Fruit fly (Drosophila melanogaster) whole organism, embryonic: ENCODE measurements around the gene Tao.

Experiments used
- Adf1 ChIP-seq: fragments of 200-800 bp; sonication (Bioruptor generic); IDR thresholded peaks from 2 replicates; pipeline ENCODE4 v1.3.6; 2022; ENCODE audit warnings: missing biosample characterization, missing genetic modification characterization
- Asciz ChIP-seq: fragments of 200-800 bp; sonication (Bioruptor generic); optimal IDR thresholded peaks from 2 replicates; lab custom pipeline; 2017; ENCODE audit warnings: missing biosample characterization, mild to moderate bottlenecking, missing genetic modification characterization, missing genetic modification reagents
- CG10565 ChIP-seq: fragments of 200-800 bp; sonication (Bioruptor generic); optimal IDR thresholded peaks from 3 replicates; lab custom pipeline; 2016; ENCODE audit warnings: missing biosample characterization, mild to moderate bottlenecking, missing genetic modification characterization
- CG11247 ChIP-seq: fragments of 200-800 bp; sonication (Bioruptor generic); IDR thresholded peaks from 2 replicates; pipeline ENCODE4 v1.3.6; 2022; ENCODE audit warnings: missing biosample characterization, missing genetic modification characterization
- CG11398 ChIP-seq: fragments of 200-800 bp; sonication (Bioruptor generic); optimal IDR thresholded peaks from 2 replicates; lab custom pipeline; 2016; ENCODE audit warnings: missing biosample characterization, missing genetic modification characterization
- CG11560 ChIP-seq: fragments of 200-800 bp; sonication (Bioruptor generic); IDR thresholded peaks from 3 replicates; pipeline ENCODE4 v1.3.6; 2022; ENCODE audit warnings: missing biosample characterization, missing genetic modification characterization
- CG12219 ChIP-seq: fragments of 200-800 bp; sonication (Bioruptor generic); optimal IDR thresholded peaks from 3 replicates; lab custom pipeline; 2018; ENCODE audit warnings: missing biosample characterization, mild to moderate bottlenecking, missing genetic modification characterization
- CG1233 ChIP-seq: fragments of 200-800 bp; sonication (Bioruptor generic); optimal IDR thresholded peaks from 4 replicates; lab custom pipeline; 2018; ENCODE audit warnings: missing biosample characterization, mild to moderate bottlenecking, missing genetic modification characterization
- CG14014 ChIP-seq: fragments of 200-800 bp; sonication (Bioruptor generic); IDR thresholded peaks from 2 replicates; pipeline ENCODE4 v1.3.6; 2022; ENCODE audit warnings: missing biosample characterization, missing genetic modification characterization
- CG15696 ChIP-seq: fragments of 200-800 bp; sonication (Bioruptor generic); optimal IDR thresholded peaks from 2 replicates; lab custom pipeline; 2019; ENCODE audit warnings: missing biosample characterization, mild to moderate bottlenecking, missing genetic modification characterization, moderate library complexity
- CG16863 ChIP-seq: fragments of 200-800 bp; sonication (Bioruptor generic); optimal IDR thresholded peaks from 3 replicates; lab custom pipeline; 2016; ENCODE audit warnings: missing biosample characterization, missing genetic modification characterization
- CG17568 ChIP-seq: fragments of 200-800 bp; sonication (Bioruptor generic); optimal IDR thresholded peaks from 2 replicates; lab custom pipeline; 2018; ENCODE audit warnings: missing biosample characterization, mild to moderate bottlenecking, missing genetic modification characterization, moderate library complexity
- CG18262 ChIP-seq: fragments of 200-800 bp; optimal IDR thresholded peaks from 3 replicates; lab custom pipeline; 2019; ENCODE audit warnings: missing biosample characterization, mild to moderate bottlenecking, missing genetic modification characterization, moderate library complexity
- CG3163 ChIP-seq: fragments of 200-800 bp; sonication (Bioruptor generic); optimal IDR thresholded peaks from 3 replicates; lab custom pipeline; 2016; ENCODE audit warnings: missing biosample characterization, missing genetic modification characterization
- CG3847 ChIP-seq: fragments of 200-800 bp; sonication (Bioruptor generic); IDR thresholded peaks from 2 replicates; pipeline ENCODE4 v1.3.6; 2022; ENCODE audit warnings: missing biosample characterization, missing genetic modification characterization
- CG5180 ChIP-seq: fragments of 200-800 bp; sonication (Bioruptor generic); optimal IDR thresholded peaks from 3 replicates; lab custom pipeline; 2017; ENCODE audit warnings: missing biosample characterization, missing genetic modification characterization, mild to moderate bottlenecking, moderate library complexity, missing genetic modification reagents
- CG7786 ChIP-seq: fragments of 200-800 bp; sonication (Bioruptor generic); optimal IDR thresholded peaks from 2 replicates; lab custom pipeline; 2016; ENCODE audit warnings: missing biosample characterization, missing genetic modification characterization
- CG9727 ChIP-seq: fragments of 200-800 bp; sonication (Bioruptor generic); optimal IDR thresholded peaks from 3 replicates; lab custom pipeline; 2017; ENCODE audit warnings: missing biosample characterization, mild to moderate bottlenecking, missing genetic modification characterization
- CHES-1-like ChIP-seq: fragments of 200-800 bp; sonication (Bioruptor generic); optimal IDR thresholded peaks from 2 replicates; lab custom pipeline; 2016; ENCODE audit warnings: missing biosample characterization, missing genetic modification characterization
- CrebB ChIP-seq: fragments of 200-800 bp; sonication (Bioruptor generic); optimal IDR thresholded peaks from 3 replicates; lab custom pipeline; 2018; ENCODE audit warnings: missing biosample characterization, mild to moderate bottlenecking, missing genetic modification characterization
- Drgx ChIP-seq: fragments of 200-800 bp; sonication (Bioruptor generic); IDR thresholded peaks from 2 replicates; pipeline ENCODE4 v1.3.6; 2022; ENCODE audit warnings: missing biosample characterization, missing genetic modification characterization
- Fer1 ChIP-seq: fragments of 200-800 bp; sonication (Bioruptor generic); optimal IDR thresholded peaks from 2 replicates; lab custom pipeline; 2017; ENCODE audit warnings: missing biosample characterization, mild to moderate bottlenecking, missing genetic modification characterization
- MESR4 ChIP-seq: fragments of 200-800 bp; sonication (Bioruptor generic); optimal IDR thresholded peaks from 2 replicates; lab custom pipeline; 2018; ENCODE audit warnings: missing biosample characterization, mild to moderate bottlenecking, missing genetic modification characterization, moderate library complexity
- Side ChIP-seq: fragments of 200-800 bp; sonication (Bioruptor generic); optimal IDR thresholded peaks from 2 replicates; lab custom pipeline; 2016; ENCODE audit warnings: missing biosample characterization, missing genetic modification characterization
- Sry-β ChIP-seq: fragments of 200-800 bp; sonication (Bioruptor generic); optimal IDR thresholded peaks from 2 replicates; lab custom pipeline; 2018; ENCODE audit warnings: missing biosample characterization, mild to moderate bottlenecking, missing genetic modification characterization, moderate library complexity
- Ssrp ChIP-seq: fragments of 200-800 bp; sonication (Bioruptor generic); optimal IDR thresholded peaks from 2 replicates; lab custom pipeline; 2018; ENCODE audit warnings: missing biosample characterization, mild to moderate bottlenecking, missing genetic modification characterization, moderate library complexity
- Vsx1 ChIP-seq: fragments of 200-800 bp; sonication (Bioruptor generic); optimal IDR thresholded peaks from 2 replicates; lab custom pipeline; 2017; ENCODE audit warnings: missing biosample characterization, mild to moderate bottlenecking, missing genetic modification characterization, missing genetic modification reagents
- YL-1 ChIP-seq: fragments of 200-800 bp; sonication (Bioruptor generic); optimal IDR thresholded peaks from 3 replicates; lab custom pipeline; 2017; ENCODE audit warnings: missing biosample characterization, mild to moderate bottlenecking, missing genetic modification characterization
- bcd ChIP-seq: fragments of 200-800 bp; sonication (Bioruptor generic); optimal IDR thresholded peaks from 2 replicates; lab custom pipeline; 2017; ENCODE audit warnings: missing biosample characterization, mild to moderate bottlenecking, missing genetic modification characterization
- bsh ChIP-seq, 2 experiments: fragments of 200-800 bp; sonication (Bioruptor generic); optimal IDR thresholded peaks; 2 replicates each; lab custom pipeline; 2017 to 2018; ENCODE audit warnings: mild to moderate bottlenecking in 2 of 2, missing biosample characterization in 2 of 2, missing genetic modification characterization in 2 of 2, moderate library complexity in 1 of 2
- btn ChIP-seq: fragments of 200-800 bp; sonication (Bioruptor generic); optimal IDR thresholded peaks from 2 replicates; lab custom pipeline; 2016; ENCODE audit warnings: missing biosample characterization, missing genetic modification characterization
- chif ChIP-seq, 2 experiments: fragments of 200-800 bp; sonication (Bioruptor generic); optimal IDR thresholded peaks; 3 replicates each; lab custom pipeline; 2016; ENCODE audit warnings: missing biosample characterization in 2 of 2, missing genetic modification characterization in 2 of 2
- crc ChIP-seq: fragments of 200-800 bp; sonication (Bioruptor generic); optimal IDR thresholded peaks from 2 replicates; lab custom pipeline; 2016; ENCODE audit warnings: missing biosample characterization, missing genetic modification characterization
- dysf ChIP-seq: fragments of 200-800 bp; sonication (Bioruptor generic); IDR thresholded peaks from 3 replicates; pipeline ENCODE4 v1.3.6; 2022; ENCODE audit warnings: missing biosample characterization, missing genetic modification characterization
- fd96Cb ChIP-seq: fragments of 200-800 bp; sonication (Bioruptor generic); optimal IDR thresholded peaks from 2 replicates; lab custom pipeline; 2018; ENCODE audit warnings: missing biosample characterization, mild to moderate bottlenecking, missing genetic modification characterization, moderate library complexity
- gsb-n ChIP-seq: fragments of 200-800 bp; sonication (Bioruptor generic); optimal IDR thresholded peaks from 3 replicates; lab custom pipeline; 2018; ENCODE audit warnings: missing biosample characterization, mild to moderate bottlenecking, missing genetic modification characterization
- hth ChIP-seq: fragments of >200 bp; optimal IDR thresholded peaks from 2 replicates; lab custom pipeline; 2017; ENCODE audit warnings: inconsistent platforms
- inv ChIP-seq: fragments of 200-800 bp; sonication (Bioruptor generic); IDR thresholded peaks from 2 replicates; pipeline ENCODE4 v1.3.6; 2022; ENCODE audit warnings: missing biosample characterization, missing genetic modification characterization; ENCODE audit not compliant: partially characterized antibody
- klu ChIP-seq: fragments of 200-800 bp; sonication (Bioruptor generic); IDR thresholded peaks from 2 replicates; pipeline ENCODE4 v1.3.6; 2022; ENCODE audit warnings: missing biosample characterization, missing genetic modification characterization
- lbe ChIP-seq: fragments of 200-800 bp; sonication (Bioruptor generic); optimal IDR thresholded peaks from 2 replicates; lab custom pipeline; 2016; ENCODE audit warnings: missing biosample characterization, mild to moderate bottlenecking, missing genetic modification characterization
- lmd ChIP-seq: fragments of 200-800 bp; sonication (Bioruptor generic); IDR thresholded peaks from 2 replicates; pipeline ENCODE4 v1.3.6; 2022; ENCODE audit warnings: missing biosample characterization, missing genetic modification characterization
- lov ChIP-seq, 2 experiments: fragments of 200-800 bp in 1 of 2; fragments of >200 bp in 1 of 2; sonication (Bioruptor generic) in 1 of 2; IDR thresholded peaks in 1 of 2; optimal IDR thresholded peaks in 1 of 2; 2 replicates in 1 of 2; 3 replicates in 1 of 2; pipeline versions ENCODE4 v1.3.6 to Lab custom; 2017 to 2022; ENCODE audit warnings: missing biosample characterization in 1 of 2, missing genetic modification characterization in 1 of 2
- mam ChIP-seq: fragments of 200-800 bp; sonication (Bioruptor generic); optimal IDR thresholded peaks from 3 replicates; lab custom pipeline; 2016; ENCODE audit warnings: missing biosample characterization, missing genetic modification characterization
- pho ChIP-seq: fragments of 200-800 bp; sonication (Bioruptor generic); optimal IDR thresholded peaks from 2 replicates; lab custom pipeline; 2016; ENCODE audit warnings: missing biosample characterization, missing genetic modification characterization
- sc ChIP-seq, 3 experiments: fragments of >200 bp in 2 of 3; fragments of 200-800 bp in 1 of 3; sonication (Bioruptor generic) in 1 of 3; optimal IDR thresholded peaks; 2 replicates in 2 of 3; 3 replicates in 1 of 3; lab custom pipeline; 2017; ENCODE audit warnings: mild to moderate bottlenecking in 1 of 3, missing biosample characterization in 1 of 3, missing genetic modification characterization in 1 of 3, missing genetic modification reagents in 1 of 3
- stwl ChIP-seq: fragments of 200-800 bp; sonication (Bioruptor generic); optimal IDR thresholded peaks from 3 replicates; lab custom pipeline; 2018; ENCODE audit warnings: missing biosample characterization, mild to moderate bottlenecking, missing genetic modification characterization, moderate library complexity
- sug ChIP-seq: fragments of 200-800 bp; optimal IDR thresholded peaks from 2 replicates; lab custom pipeline; 2019; ENCODE audit warnings: missing biosample characterization, mild to moderate bottlenecking, missing genetic modification characterization, moderate library complexity
- tna ChIP-seq: fragments of 200-800 bp; sonication (Bioruptor generic); IDR thresholded peaks from 2 replicates; pipeline ENCODE4 v1.3.6; 2022; ENCODE audit warnings: missing biosample characterization, missing genetic modification characterization; ENCODE audit not compliant: partially characterized antibody
- ttk ChIP-seq: fragments of 200-800 bp; sonication (Bioruptor generic); IDR thresholded peaks from 2 replicates; pipeline ENCODE4 v2.1.2; 2022; ENCODE audit warnings: missing biosample characterization, missing genetic modification characterization
- zfh1 ChIP-seq: fragments of 200-800 bp; sonication (Bioruptor generic); IDR thresholded peaks from 3 replicates; pipeline ENCODE4 v1.3.6; 2022; ENCODE audit warnings: missing biosample characterization, missing genetic modification characterization

Tao gene

dm6 chrX:19604997-19605396, 25.4 kb upstream of the Tao start, which contains the start of gene CG14207 (continued):
- no peak for TF ChIP-seq CG12219
- no peak for TF ChIP-seq Sry-β (GFP tag; lab: Kevin White, UChicago)
- TF ChIP-seq sc (optimal IDR thresholded peaks at IDR 0.05; lab: Kevin White, UChicago) = no peak
- no peak for TF ChIP-seq sc (GFP tag; optimal IDR thresholded peaks at IDR 0.05; lab: Kevin White, UChicago)
- TF ChIP-seq Ssrp (tag; lab: Kevin White, UChicago) = no peak
- TF ChIP-seq CG16863 (GFP tag; lab: Kevin White, UChicago) = no peak
- no peak for TF ChIP-seq pho (GFP tag; lab: Kevin White, UChicago)
- no peak for TF ChIP-seq fd96Cb (tag; lab: Kevin White, UChicago)
- TF ChIP-seq MESR4 (GFP tag; lab: Kevin White, UChicago) = peak; percentile 22
- no peak for TF ChIP-seq CG10565
- TF ChIP-seq bcd (GFP tag; lab: Kevin White, UChicago) = no peak
- TF ChIP-seq mam = no peak
- TF ChIP-seq crc (GFP tag; lab: Kevin White, UChicago) = no peak
- peak; percentile 42 for TF ChIP-seq lbe (GFP tag; lab: Kevin White, UChicago)
- TF ChIP-seq Fer1 (GFP tag; lab: Kevin White, UChicago) = peak; percentile 28
- no peak for TF ChIP-seq gsb-n (tag; lab: Kevin White, UChicago)
- peak; percentile 32; the same call in 1 of the 2 replicates for TF ChIP-seq inv
- no peak for TF ChIP-seq CG11560 (tag; lab: Robert Waterston, UW)
- peak; percentile 34 for TF ChIP-seq CHES-1-like (GFP tag; lab: Kevin White, UChicago)
- peak; percentile 17 for TF ChIP-seq CrebB (tag; lab: Kevin White, UChicago)
- TF ChIP-seq CG11247 (GFP tag; lab: Robert Waterston, UW) = peak; percentile 30; the same call in 1 of the 2 replicates
- no peak for TF ChIP-seq CG11398 (GFP tag; lab: Kevin White, UChicago)
- no peak for TF ChIP-seq ttk (GFP tag; lab: Robert Waterston, UW)
- no peak for TF ChIP-seq Asciz (GFP tag; lab: Kevin White, UChicago)
- TF ChIP-seq CG14014 (GFP tag; lab: Robert Waterston, UW) = peak; percentile 35; the same call in 1 of the 2 replicates
- no peak for TF ChIP-seq Side (GFP tag; lab: Kevin White, UChicago)
- TF ChIP-seq YL-1 (GFP tag; lab: Kevin White, UChicago) = peak; percentile 10
- no peak for TF ChIP-seq Vsx1 (GFP tag; lab: Kevin White, UChicago)
- no peak for TF ChIP-seq btn (GFP tag; lab: Kevin White, UChicago)
- TF ChIP-seq Drgx (GFP tag; lab: Robert Waterston, UW) = no peak
- no peak for TF ChIP-seq dysf
- no peak for TF ChIP-seq sug (tag; lab: Kevin White, UChicago)
- TF ChIP-seq tna (GFP tag; lab: Robert Waterston, UW) = peak; percentile 88
- TF ChIP-seq CG3847 (GFP tag; lab: Robert Waterston, UW) = 0 out of 2 replicates have a peak, but pooled peaks have one; percentile 15
- no peak for TF ChIP-seq CG15696
- no peak for TF ChIP-seq klu (GFP tag; lab: Robert Waterston, UW)
- TF ChIP-seq lmd = no peak
- no peak for TF ChIP-seq chif (GFP tag; optimal IDR thresholded peaks at IDR 0.05; lab: Kevin White, UChicago)
- TF ChIP-seq CG5180 (GFP tag; lab: Kevin White, UChicago) = peak; percentile 12
- TF ChIP-seq CG3163 = peak; percentile 19
- no peak for TF ChIP-seq CG17568 (GFP tag; lab: Kevin White, UChicago)
- TF ChIP-seq CG7786 (GFP tag; lab: Kevin White, UChicago) = no peak
- no peak for TF ChIP-seq CG1233 (GFP tag; lab: Kevin White, UChicago)
- TF ChIP-seq zfh1 (GFP tag; lab: Robert Waterston, UW) = no peak
- no peak for TF ChIP-seq hth (lab: Kevin White, UChicago)
- peak; percentile 73 for TF ChIP-seq stwl
- TF ChIP-seq Adf1 (GFP tag; lab: Robert Waterston, UW) = peak; percentile 29; the same call in 1 of the 2 replicates
- TF ChIP-seq bsh (GFP tag; optimal IDR thresholded peaks at IDR 0.05; lab: Kevin White, UChicago) = peak in 1 of 2 experiments; percentile 9
- no peak for TF ChIP-seq lov (optimal IDR thresholded peaks at IDR 0.05; lab: Kevin White, UChicago)
- TF ChIP-seq lov (GFP tag; IDR thresholded peaks at IDR 0.05; lab: Robert Waterston, UW) = no peak
- no peak for TF ChIP-seq CG18262
- TF ChIP-seq CG9727 = no peak
